Worm (Caenorhabditis elegans): ENCODE measurements around the gene F38B2.4.

The F38B2.4 gene

ce11 chrX:11299642-11300307 lies 12.3 kb upstream of the F38B2.4 start, which contains the start of the genes snrp-40.1 and F08G12.3 (continued):
- TF ChIP-seq unc-86 (tag; optimal IDR thresholded peaks at IDR 0.05) (peak; percentile 63), nhr-85 (tag) (peak; percentile 38), unc-98 (GFP tag; IDR thresholded peaks at IDR 0.05) (no peak), nhr-237 (tag; optimal IDR thresholded peaks at IDR 0.05) (peak; percentile 12), dpl-1 (GFP tag; optimal IDR thresholded peaks at IDR 0.05) (peak; percentile 26 to 58 (median 43)), unc-30 (tag; optimal IDR thresholded peaks at IDR 0.05) (no peak), hlh-17 (GFP tag; optimal IDR thresholded peaks at IDR 0.05; ENCODE audit: borderline replicate concordance) (no peak), nhr-11 (tag; optimal IDR thresholded peaks at IDR 0.05) (no peak), nhr-47 (tag; optimal IDR thresholded peaks at IDR 0.05) (peak; percentile 76), hpl-2 (GFP tag; optimal IDR thresholded peaks at IDR 0.05) (no peak)

ce11 chrX:11296683-11297365 lies 9.3 kb upstream of the F38B2.4 start, which contains the start of gene inx-2:
inx-2 (minus strand) TSS chrX:11296733.
- TF ChIP-seq sox-4 (tag; optimal IDR thresholded peaks at IDR 0.05): no peak
- TF ChIP-seq nhr-77 (tag; optimal IDR thresholded peaks at IDR 0.05): no peak
- no peak for TF ChIP-seq hlh-17 (GFP tag; optimal IDR thresholded peaks at IDR 0.05; ENCODE audit: borderline replicate concordance)

DNA sequence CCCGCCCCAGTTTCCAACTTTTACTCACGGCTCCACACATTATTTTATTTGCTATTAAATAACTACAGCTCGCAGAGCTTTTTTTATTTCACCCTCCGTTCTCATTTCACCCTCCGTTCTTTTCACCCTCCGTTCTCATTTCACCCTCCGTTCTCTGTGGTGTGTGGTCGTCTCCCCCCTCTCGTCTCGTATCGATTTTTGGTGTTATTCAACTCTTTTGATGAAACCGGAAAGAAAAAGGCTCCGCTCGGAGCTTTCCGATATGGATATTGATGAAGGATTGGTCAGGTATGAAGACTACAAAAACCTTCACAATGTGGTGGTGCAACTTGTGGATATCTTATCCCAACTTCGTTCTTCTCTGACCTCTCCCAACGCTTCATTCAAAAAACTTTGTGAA lies 3.0 kb upstream of the F38B2.4 start:
- TF ChIP-seq snu-23 (GFP tag; optimal IDR thresholded peaks at IDR 0.05) (no peak), C34B4.2 (tag; optimal IDR thresholded peaks at IDR 0.05) (no peak), efl-1 (optimal IDR thresholded peaks at IDR 0.05) (no peak), efl-1 (GFP tag; optimal IDR thresholded peaks at IDR 0.05 in 1 of 2) (no peak), lin-13 (GFP tag; optimal IDR thresholded peaks at IDR 0.05) (no peak), ztf-11 (tag; optimal IDR thresholded peaks at IDR 0.05) (no peak), ceh-88 (GFP tag; IDR thresholded peaks at IDR 0.05) (no peak), nhr-85 (tag) (no peak), sup-37 (GFP tag; optimal IDR thresholded peaks at IDR 0.05) (no peak), ama-1 (optimal IDR thresholded peaks at IDR 0.05) (no peak), efl-3 (GFP tag; optimal IDR thresholded peaks at IDR 0.05) (no peak), ceh-90 (tag; optimal IDR thresholded peaks at IDR 0.05) (no peak), mep-1 (tag; optimal IDR thresholded peaks at IDR 0.05) (no peak), mab-9 (GFP tag; IDR thresholded peaks at IDR 0.05) (no peak), ets-5 (GFP tag; IDR thresholded peaks at IDR 0.05) (no peak), hpl-2 (GFP tag; optimal IDR thresholded peaks at IDR 0.05) (no peak), lin-35 (GFP tag; optimal IDR thresholded peaks at IDR 0.05) (no peak), nhr-84 (tag; optimal IDR thresholded peaks at IDR 0.05) (no peak)

DNA sequence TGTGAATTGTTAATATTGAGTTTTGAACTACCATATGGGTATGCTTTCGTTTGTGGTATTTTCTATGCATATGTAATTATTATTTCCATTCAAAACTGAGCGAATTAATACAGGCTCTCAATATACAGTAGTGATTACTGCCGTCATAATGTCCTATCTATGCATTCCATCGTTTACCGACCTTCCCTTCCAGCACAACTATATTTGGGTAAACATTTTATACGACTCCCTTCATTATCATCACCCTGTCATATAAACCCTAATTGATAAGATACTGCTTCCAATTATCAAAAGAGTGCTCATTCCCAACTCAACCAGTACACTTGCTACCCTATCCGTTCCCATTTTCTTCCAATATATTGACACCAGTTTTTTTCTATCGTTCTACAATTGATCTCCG lies 2.4 kb upstream of the F38B2.4 start:
- TF ChIP-seq elt-2 (tag; optimal IDR thresholded peaks at IDR 0.05) (peak; percentile 53), hpl-2 (GFP tag; optimal IDR thresholded peaks at IDR 0.05) (no peak)

ce11 chrX:11286246-11286645 lies 1.3 kb downstream of the F38B2.4 start, which contains the start of gene F38B2.3:
F38B2.3 (minus strand) TSS chrX:11286346.
- TF ChIP-seq ceh-82 (tag; optimal IDR thresholded peaks at IDR 0.05) (no peak), vab-15 (tag; optimal IDR thresholded peaks at IDR 0.05) (no peak), sptf-1 (tag; optimal IDR thresholded peaks at IDR 0.05) (no peak), unc-62 (GFP tag; optimal IDR thresholded peaks at IDR 0.05) (no peak), nhr-76 (tag; optimal IDR thresholded peaks at IDR 0.05) (no peak), nhr-28 (tag; optimal IDR thresholded peaks at IDR 0.05) (no peak), egl-27 (tag; optimal IDR thresholded peaks at IDR 0.05) (no peak), ces-1 (GFP tag; optimal IDR thresholded peaks at IDR 0.05) (no peak), snpc-4 (tag; optimal IDR thresholded peaks at IDR 0.05) (no peak), nhr-85 (tag) (no peak), elt-3 (tag; optimal IDR thresholded peaks at IDR 0.05) (no peak), nhr-11 (tag; optimal IDR thresholded peaks at IDR 0.05) (no peak), swsn-7 (tag; optimal IDR thresholded peaks at IDR 0.05) (no peak), fkh-4 (tag; optimal IDR thresholded peaks at IDR 0.05; ENCODE audit: borderline replicate concordance) (no peak), grh-1 (GFP tag; IDR thresholded peaks at IDR 0.05) (no peak), nhr-20 (tag; optimal IDR thresholded peaks at IDR 0.05) (no peak), mab-9 (GFP tag; IDR thresholded peaks at IDR 0.05) (no peak), C16A3.4 (tag; optimal IDR thresholded peaks at IDR 0.05) (no peak), tlp-1 (tag; optimal IDR thresholded peaks at IDR 0.05) (no peak)

Data from whole organism, L1 larva.